3 fruit fly cellular contexts compared by ENCODE assay signal in genomic region chr3L:4016754-4017153, dm6.
TF ChIP-seq lines count a peak whose summit lies in the region.

No protein-coding gene starts in this region.

- TF ChIP-seq CTCF in whole organism, embryonic (GFP tag; optimal IDR thresholded peaks at IDR 0.05; lab: Kevin White, UChicago), result no peak

TF ChIP-seq in whole organism, embryonic, 481 proteins besides CTCF, POLR2A, EP300 and RAD21 (continues in another document):
- TF ChIP-seq gcm2 (GFP tag; optimal IDR thresholded peaks at IDR 0.05; lab: Kevin White, UChicago) (no peak), sug (tag; optimal IDR thresholded peaks at IDR 0.05; lab: Kevin White, UChicago) (no peak), CG16815 (GFP tag; optimal IDR thresholded peaks at IDR 0.05; lab: Kevin White, UChicago) (peak; percentile 81), CHES-1-like (GFP tag; optimal IDR thresholded peaks at IDR 0.05; lab: Kevin White, UChicago) (no peak), ranshi (GFP tag; IDR thresholded peaks at IDR 0.05; lab: Robert Waterston, UW) (peak; percentile 78; the same call in 1 of the 2 replicates), CG18011 (GFP tag; optimal IDR thresholded peaks at IDR 0.05; lab: Kevin White, UChicago) (no peak), CG3281 (GFP tag; optimal IDR thresholded peaks at IDR 0.05; lab: Kevin White, UChicago) (no peak), CkIIα-i1 (GFP tag; IDR thresholded peaks at IDR 0.05; lab: Robert Waterston, UW) (no peak), Lhr (GFP tag; optimal IDR thresholded peaks at IDR 0.05; lab: Kevin White, UChicago) (peak; percentile 34), Sox102F (GFP tag; optimal IDR thresholded peaks at IDR 0.05; lab: Kevin White, UChicago) (peak; percentile 65), CG13775 (GFP tag; optimal IDR thresholded peaks at IDR 0.05; lab: Kevin White, UChicago) (peak; percentile 42), CG15696 (tag; optimal IDR thresholded peaks at IDR 0.05; lab: Kevin White, UChicago) (peak; percentile 89), lov (optimal IDR thresholded peaks at IDR 0.05; lab: Kevin White, UChicago) (no peak), lov (GFP tag; IDR thresholded peaks at IDR 0.05; lab: Robert Waterston, UW) (peak; percentile 80), CG15514 (GFP tag; optimal IDR thresholded peaks at IDR 0.05; lab: Kevin White, UChicago) (no peak), al (GFP tag; IDR thresholded peaks at IDR 0.05; lab: Robert Waterston, UW) (no peak), CG4328 (GFP tag; optimal IDR thresholded peaks at IDR 0.05; lab: Kevin White, UChicago) (no peak), CG6175 (GFP tag; IDR thresholded peaks at IDR 0.05; lab: Robert Waterston, UW) (no peak), CG15601 (tag; optimal IDR thresholded peaks at IDR 0.05; lab: Kevin White, UChicago) (peak; percentile 65), psq (GFP tag; optimal IDR thresholded peaks at IDR 0.05; lab: Kevin White, UChicago) (no peak), onecut (GFP tag; IDR thresholded peaks at IDR 0.05; lab: Robert Waterston, UW) (peak; percentile 44; the same call in 1 of the 2 replicates), lbe (GFP tag; optimal IDR thresholded peaks at IDR 0.05; lab: Kevin White, UChicago) (no peak), fd102C (GFP tag; optimal IDR thresholded peaks at IDR 0.05; lab: Kevin White, UChicago) (no peak), CG1832 (GFP tag; optimal IDR thresholded peaks at IDR 0.05; lab: Kevin White, UChicago) (no peak), CG8478 (optimal IDR thresholded peaks at IDR 0.05; lab: Kevin White, UChicago) (no peak), Hr3 (GFP tag; optimal IDR thresholded peaks at IDR 0.05; lab: Kevin White, UChicago) (peak; percentile 43), vvl (GFP tag; IDR thresholded peaks at IDR 0.05; lab: Robert Waterston, UW) (peak; percentile 81), Lim3 (GFP tag; IDR thresholded peaks at IDR 0.05; lab: Robert Waterston, UW) (no peak), crol (GFP tag; IDR thresholded peaks at IDR 0.05; lab: Robert Waterston, UW) (peak; percentile 21; the same call in 1 of the 2 replicates), p53 (GFP tag; optimal IDR thresholded peaks at IDR 0.05; lab: Kevin White, UChicago) (peak; percentile 0), Ets65A (GFP tag; lab: Kevin White, UChicago) (peak; percentile 97)

TF ChIP-seq in whole organism, prepupa, 60 proteins besides CTCF, POLR2A, EP300 and RAD21 (continues in another document):
- TF ChIP-seq CG6163 (GFP tag; IDR thresholded peaks at IDR 0.05; lab: Robert Waterston, UW), result peak; percentile 68; the same call in 2 of the 3 replicates
- TF ChIP-seq CG6808 (GFP tag; optimal IDR thresholded peaks at IDR 0.05; lab: Kevin White, UChicago), result no peak
- no peak for TF ChIP-seq Ets21C (GFP tag; optimal IDR thresholded peaks at IDR 0.05; lab: Kevin White, UChicago)
- no peak for TF ChIP-seq salr (GFP tag; optimal IDR thresholded peaks at IDR 0.05; lab: Kevin White, UChicago)
- peak; percentile 61; the same call in 2 of the 3 replicates for TF ChIP-seq eg (GFP tag; IDR thresholded peaks at IDR 0.05; lab: Robert Waterston, UW)
- no peak for TF ChIP-seq Met (GFP tag; optimal IDR thresholded peaks at IDR 0.05; lab: Kevin White, UChicago)
- TF ChIP-seq Hr4 (GFP tag; optimal IDR thresholded peaks at IDR 0.05; lab: Kevin White, UChicago), result peak; percentile 45
- TF ChIP-seq CG6792 (GFP tag; optimal IDR thresholded peaks at IDR 0.05; lab: Kevin White, UChicago), result no peak
- no peak for TF ChIP-seq cyc (GFP tag; optimal IDR thresholded peaks at IDR 0.05; lab: Kevin White, UChicago)
- no peak for TF ChIP-seq Lpt (GFP tag; optimal IDR thresholded peaks at IDR 0.05; lab: Kevin White, UChicago)
- TF ChIP-seq Blimp-1 (GFP tag; optimal IDR thresholded peaks at IDR 0.05; lab: Kevin White, UChicago), result no peak
- no peak for TF ChIP-seq net (GFP tag; optimal IDR thresholded peaks at IDR 0.05; lab: Kevin White, UChicago)
- no peak for TF ChIP-seq CG7368 (GFP tag; optimal IDR thresholded peaks at IDR 0.05; lab: Kevin White, UChicago)
- TF ChIP-seq CG11902 (GFP tag; optimal IDR thresholded peaks at IDR 0.05; lab: Kevin White, UChicago), result no peak
- TF ChIP-seq CG31627 (GFP tag; optimal IDR thresholded peaks at IDR 0.05; lab: Kevin White, UChicago), result peak; percentile 11
- no peak for TF ChIP-seq spab (GFP tag; optimal IDR thresholded peaks at IDR 0.05; lab: Kevin White, UChicago)
- no peak for TF ChIP-seq topi (GFP tag; optimal IDR thresholded peaks at IDR 0.05; lab: Kevin White, UChicago)
- TF ChIP-seq dsx (GFP tag; optimal IDR thresholded peaks at IDR 0.05; lab: Kevin White, UChicago; ENCODE audit: poor library complexity, severe bottlenecking), result no peak
- no peak for TF ChIP-seq Sox15 (GFP tag; optimal IDR thresholded peaks at IDR 0.05; lab: Kevin White, UChicago)
- no peak for TF ChIP-seq ss (GFP tag; optimal IDR thresholded peaks at IDR 0.05; lab: Kevin White, UChicago)
- peak; percentile 55 for TF ChIP-seq CG3919 (GFP tag; optimal IDR thresholded peaks at IDR 0.05; lab: Kevin White, UChicago)
- TF ChIP-seq CG8632 (GFP tag; optimal IDR thresholded peaks at IDR 0.05; lab: Kevin White, UChicago), result no peak
- no peak for TF ChIP-seq Eip75B (GFP tag; optimal IDR thresholded peaks at IDR 0.05; lab: Kevin White, UChicago)
- peak; percentile 40 for TF ChIP-seq CG15336 (GFP tag; IDR thresholded peaks at IDR 0.05; lab: Robert Waterston, UW)
- TF ChIP-seq CG11294 (GFP tag; IDR thresholded peaks at IDR 0.05; lab: Robert Waterston, UW), result no peak
- TF ChIP-seq CG10631 (GFP tag; optimal IDR thresholded peaks at IDR 0.05; lab: Kevin White, UChicago), result peak; percentile 17
- TF ChIP-seq CG10669 (GFP tag; optimal IDR thresholded peaks at IDR 0.05; lab: Kevin White, UChicago), result peak; percentile 24
- TF ChIP-seq Ets96B (tag; optimal IDR thresholded peaks at IDR 0.05; lab: Kevin White, UChicago), result no peak
- TF ChIP-seq OdsH (GFP tag; optimal IDR thresholded peaks at IDR 0.05; lab: Kevin White, UChicago), result peak; percentile 24
- TF ChIP-seq Hr38 (GFP tag; optimal IDR thresholded peaks at IDR 0.05; lab: Kevin White, UChicago), result no peak
- peak; percentile 14 for TF ChIP-seq acj6 (GFP tag; optimal IDR thresholded peaks at IDR 0.05; lab: Kevin White, UChicago)
- TF ChIP-seq fd85E (GFP tag; optimal IDR thresholded peaks at IDR 0.05; lab: Kevin White, UChicago), result no peak
- no peak for TF ChIP-seq Smox (GFP tag; optimal IDR thresholded peaks at IDR 0.05; lab: Kevin White, UChicago)

TF ChIP-seq in whole organism, pupa, 21 proteins besides CTCF, POLR2A, EP300 and RAD21:
- TF ChIP-seq CG12605 (GFP tag; IDR thresholded peaks at IDR 0.05; lab: Robert Waterston, UW) (peak; percentile 26; the same call in 1 of the 2 replicates), Ets98B (GFP tag; IDR thresholded peaks at IDR 0.05; lab: Robert Waterston, UW) (peak; percentile 58), CG10348 (GFP tag; IDR thresholded peaks at IDR 0.05; lab: Robert Waterston, UW) (no peak), rn (GFP tag; IDR thresholded peaks at IDR 0.05; lab: Robert Waterston, UW) (no peak), EcR (GFP tag; optimal IDR thresholded peaks at IDR 0.05; lab: Kevin White, UChicago) (no peak), D1 (tag; optimal IDR thresholded peaks at IDR 0.05; lab: Kevin White, UChicago) (no peak), Pif1B (GFP tag; optimal IDR thresholded peaks at IDR 0.05; lab: Kevin White, UChicago) (no peak), fd96Ca (GFP tag; IDR thresholded peaks at IDR 0.05; lab: Robert Waterston, UW) (peak; percentile 58; the same call in 1 of the 3 replicates), CG9948 (tag; optimal IDR thresholded peaks at IDR 0.05; lab: Kevin White, UChicago) (peak; percentile 21), CG14655 (GFP tag; optimal IDR thresholded peaks at IDR 0.05; lab: Kevin White, UChicago) (peak; percentile 52), CG8159 (tag; optimal IDR thresholded peaks at IDR 0.05; lab: Kevin White, UChicago) (peak; percentile 24), CG15710 (tag; optimal IDR thresholded peaks at IDR 0.05; lab: Kevin White, UChicago) (peak; percentile 29), CG17806 (tag; optimal IDR thresholded peaks at IDR 0.05; lab: Kevin White, UChicago) (peak; percentile 16), gl (tag; optimal IDR thresholded peaks at IDR 0.05; lab: Kevin White, UChicago) (no peak), CG8301 (tag; optimal IDR thresholded peaks at IDR 0.05; lab: Kevin White, UChicago) (peak; percentile 24), CG13204 (GFP tag; optimal IDR thresholded peaks at IDR 0.05; lab: Kevin White, UChicago) (no peak), Pif1A (GFP tag; optimal IDR thresholded peaks at IDR 0.05; lab: Kevin White, UChicago) (no peak), CG34367 (tag; optimal IDR thresholded peaks at IDR 0.05; lab: Kevin White, UChicago) (peak; percentile 1)

Comparison
In these comparisons a context has a peak if more than half of its experiments do, and no peak if none do; other contexts are left out.
1. Of the 7 proteins assayed by ChIP-seq in both whole organism, embryonic and whole organism, prepupa: peak only in whole organism, embryonic: Blimp-1 and Sox102F; only in whole organism, prepupa: Hr39; in both: Gug; in neither: 3.